Worm (Caenorhabditis elegans) whole organism, early embryonic: ENCODE data around the gene fbxa-105.

Source experiments
- B0310.2 ChIP-seq: sonication (generic microtip); optimal IDR thresholded peaks from 2 replicates; lab custom pipeline; 2016; ENCODE audit warnings: mild to moderate bottlenecking, missing genetic modification characterization, missing compliant biosample characterization
- F13C5.2 ChIP-seq: sonication (generic microtip); optimal IDR thresholded peaks from 2 replicates; lab custom pipeline; 2017; ENCODE audit warnings: mild to moderate bottlenecking, missing genetic modification characterization, inconsistent platforms, missing compliant biosample characterization
- aly-1 ChIP-seq: sonication (generic microtip); optimal IDR thresholded peaks from 2 replicates; lab custom pipeline; 2016; ENCODE audit warnings: missing genetic modification characterization, missing compliant biosample characterization
- ama-1 ChIP-seq: fragments of 150-350 bp; optimal IDR thresholded peaks from 2 replicates; lab custom pipeline; 2014
- ceh-36 ChIP-seq: sonication (generic microtip); optimal IDR thresholded peaks from 2 replicates; lab custom pipeline; 2016; ENCODE audit warnings: missing genetic modification characterization, inconsistent platforms, missing compliant biosample characterization
- ets-7 ChIP-seq: sonication (generic microtip); optimal IDR thresholded peaks from 2 replicates; lab custom pipeline; 2016; ENCODE audit warnings: missing genotype, missing genetic modification characterization, missing compliant biosample characterization
- flt-1 ChIP-seq: fragments of 200-800 bp; sonication (Bioruptor generic); IDR thresholded peaks from 2 replicates; pipeline ENCODE4 v1.3.6; 2022; ENCODE audit warnings: missing genetic modification characterization, missing compliant biosample characterization
- hmbx-1 ChIP-seq: sonication (generic microtip); optimal IDR thresholded peaks from 2 replicates; lab custom pipeline; 2016; ENCODE audit warnings: mild to moderate bottlenecking, missing genetic modification characterization, missing compliant biosample characterization
- hmg-4 ChIP-seq: fragments of 200-800 bp; sonication (Bioruptor generic); optimal IDR thresholded peaks from 2 replicates; lab custom pipeline; 2018; ENCODE audit warnings: mild to moderate bottlenecking, missing genetic modification characterization, missing compliant biosample characterization
- hnd-1 ChIP-seq: sonication (generic microtip); optimal IDR thresholded peaks from 2 replicates; lab custom pipeline; 2016; ENCODE audit warnings: missing genetic modification characterization, missing compliant biosample characterization
- pes-1 ChIP-seq: fragments of 200-800 bp; sonication (Bioruptor generic); IDR thresholded peaks from 2 replicates; pipeline ENCODE4 v1.3.6; 2022; ENCODE audit warnings: missing genetic modification reagents, missing genetic modification characterization, missing compliant biosample characterization
- scrt-1 ChIP-seq: fragments of 200-800 bp; sonication (Bioruptor generic); IDR thresholded peaks from 2 replicates; pipeline ENCODE4 v1.3.6; 2022; ENCODE audit warnings: missing genetic modification characterization, missing compliant biosample characterization
- tbx-37 ChIP-seq: fragments of 200-800 bp; sonication (Bioruptor generic); conservative IDR thresholded peaks from 2 replicates; pipeline ENCODE4 v1.3.6; 2022; ENCODE audit warnings: missing genetic modification reagents, missing genetic modification characterization, missing compliant biosample characterization
- tra-4 ChIP-seq: sonication (generic microtip); optimal IDR thresholded peaks from 2 replicates; lab custom pipeline; 2017; ENCODE audit warnings: missing genetic modification characterization, missing compliant biosample characterization

ce11 chrV:7436911-7437310 is 45.1 kb upstream of the fbxa-105 start:
- no peak for TF ChIP-seq ama-1 (lab: Kevin White, UChicago)
- no peak for TF ChIP-seq B0310.2
- no peak for TF ChIP-seq flt-1
- TF ChIP-seq tra-4 (tag; lab: Kevin White, UChicago) = no peak
- no peak for TF ChIP-seq hnd-1 (tag; lab: Kevin White, UChicago)
- no peak for TF ChIP-seq F13C5.2 (tag; lab: Kevin White, UChicago)
- no peak for TF ChIP-seq hmg-4 (GFP tag; lab: Kevin White, UChicago)
- TF ChIP-seq hmbx-1 (tag; lab: Kevin White, UChicago) = no peak
- no peak for TF ChIP-seq tbx-37 (GFP tag; lab: Robert Waterston, UW)
- TF ChIP-seq ets-7 (tag; lab: Kevin White, UChicago) = no peak
- TF ChIP-seq pes-1 (GFP tag; lab: Robert Waterston, UW) = no peak
- no peak for TF ChIP-seq scrt-1 (GFP tag; lab: Robert Waterston, UW)
- TF ChIP-seq ceh-36 = no peak
- no peak for TF ChIP-seq aly-1 (tag; lab: Kevin White, UChicago)
